Fruit fly (Drosophila melanogaster) whole organism, embryonic: ENCODE measurements around the gene snk.

Experiments
- Atf-2 ChIP-seq: fragments of 200-800 bp; sonication (Bioruptor generic); optimal IDR thresholded peaks from 2 replicates; lab custom pipeline; 2016; ENCODE audit warnings: missing biosample characterization, missing genetic modification characterization
- B-H1 ChIP-seq: fragments of 200-800 bp; sonication (Bioruptor generic); IDR thresholded peaks from 3 replicates; pipeline ENCODE4 v1.3.6; 2022; ENCODE audit warnings: missing biosample characterization, missing genetic modification characterization
- C15 ChIP-seq: fragments of 200-800 bp; sonication (Bioruptor generic); IDR thresholded peaks from 3 replicates; pipeline ENCODE4 v1.3.6; 2022; ENCODE audit warnings: missing biosample characterization, missing genetic modification characterization
- CG1024 ChIP-seq: fragments of 200-800 bp; sonication (Bioruptor generic); IDR thresholded peaks from 2 replicates; pipeline ENCODE4 v1.3.6; 2022; ENCODE audit warnings: missing biosample characterization, missing genetic modification characterization
- CG10959 ChIP-seq: fragments of 200-800 bp; sonication (Bioruptor generic); IDR thresholded peaks from 2 replicates; pipeline ENCODE4 v1.3.6; 2022; ENCODE audit warnings: missing biosample characterization, missing genetic modification characterization
- CG11093 ChIP-seq: fragments of 200-800 bp; sonication (Bioruptor generic); IDR thresholded peaks from 3 replicates; pipeline ENCODE4 v1.3.6; 2022; ENCODE audit warnings: missing biosample characterization, missing genetic modification characterization
- CG12299 ChIP-seq: fragments of 200-800 bp; sonication (Bioruptor generic); optimal IDR thresholded peaks from 2 replicates; lab custom pipeline; 2018; ENCODE audit warnings: missing biosample characterization, mild to moderate bottlenecking, missing genetic modification characterization
- CG12659 ChIP-seq: fragments of 200-800 bp; sonication (Bioruptor generic); optimal IDR thresholded peaks from 3 replicates; lab custom pipeline; 2017; ENCODE audit warnings: mild to moderate bottlenecking, missing biosample characterization, missing genetic modification reagents, missing genetic modification characterization
- CG15011 ChIP-seq: fragments of 200-800 bp; sonication (Bioruptor generic); optimal IDR thresholded peaks from 3 replicates; lab custom pipeline; 2018; ENCODE audit warnings: missing biosample characterization, mild to moderate bottlenecking, missing genetic modification characterization
- CG15269 ChIP-seq: fragments of 200-800 bp; sonication (Bioruptor generic); optimal IDR thresholded peaks from 2 replicates; lab custom pipeline; 2018; ENCODE audit warnings: missing biosample characterization, mild to moderate bottlenecking, missing genetic modification characterization, moderate library complexity
- CG1602 ChIP-seq: fragments of 200-800 bp; sonication (Bioruptor generic); optimal IDR thresholded peaks from 3 replicates; lab custom pipeline; 2016; ENCODE audit warnings: missing biosample characterization, missing genetic modification characterization
- CG16813 ChIP-seq: fragments of 200-800 bp; sonication (Bioruptor generic); IDR thresholded peaks from 3 replicates; pipeline ENCODE4 v1.3.6; 2022; ENCODE audit warnings: missing biosample characterization, missing genetic modification characterization; ENCODE audit not compliant: partially characterized antibody
- CG17359 ChIP-seq: fragments of 200-800 bp; sonication (Bioruptor generic); optimal IDR thresholded peaks from 3 replicates; lab custom pipeline; 2018; ENCODE audit warnings: missing biosample characterization, mild to moderate bottlenecking, missing genetic modification characterization, moderate library complexity
- CG17912 ChIP-seq: fragments of 200-800 bp; sonication (Bioruptor generic); optimal IDR thresholded peaks from 2 replicates; lab custom pipeline; 2018; ENCODE audit warnings: missing biosample characterization, mild to moderate bottlenecking, missing genetic modification characterization
- CG2202 ChIP-seq: fragments of 200-800 bp; sonication (Bioruptor generic); optimal IDR thresholded peaks from 2 replicates; lab custom pipeline; 2018; ENCODE audit warnings: missing biosample characterization, mild to moderate bottlenecking, missing genetic modification characterization
- CG2712 ChIP-seq: fragments of 200-800 bp; optimal IDR thresholded peaks from 3 replicates; lab custom pipeline; 2019; ENCODE audit warnings: missing biosample characterization, mild to moderate bottlenecking, missing genetic modification characterization, moderate library complexity
- CG30020 ChIP-seq: fragments of 200-800 bp; optimal IDR thresholded peaks from 2 replicates; lab custom pipeline; 2019; ENCODE audit warnings: missing biosample characterization, mild to moderate bottlenecking, missing genetic modification characterization, moderate library complexity
- CG3995 ChIP-seq: fragments of 200-800 bp; sonication (Bioruptor generic); optimal IDR thresholded peaks from 3 replicates; lab custom pipeline; 2016; ENCODE audit warnings: missing biosample characterization, missing genetic modification characterization
- CG6654 ChIP-seq: fragments of 200-800 bp; sonication (Bioruptor generic); optimal IDR thresholded peaks from 2 replicates; lab custom pipeline; 2017; ENCODE audit warnings: missing biosample characterization, mild to moderate bottlenecking, missing genetic modification characterization
- CG6765 ChIP-seq: fragments of 200-800 bp; sonication (Bioruptor generic); optimal IDR thresholded peaks from 3 replicates; lab custom pipeline; 2017; ENCODE audit warnings: missing biosample characterization, mild to moderate bottlenecking, missing genetic modification characterization
- CG6854 ChIP-seq: fragments of 200-800 bp; sonication (Bioruptor generic); optimal IDR thresholded peaks from 3 replicates; lab custom pipeline; 2017; ENCODE audit warnings: missing biosample characterization, mild to moderate bottlenecking, missing genetic modification characterization
- CG7556 ChIP-seq: fragments of 200-800 bp; sonication (Bioruptor generic); optimal IDR thresholded peaks from 2 replicates; lab custom pipeline; 2017; ENCODE audit warnings: missing biosample characterization, mild to moderate bottlenecking, missing genetic modification characterization
- CG7745 ChIP-seq: fragments of 200-800 bp; sonication (Bioruptor generic); optimal IDR thresholded peaks from 2 replicates; lab custom pipeline; 2018; ENCODE audit warnings: missing biosample characterization, mild to moderate bottlenecking, missing genetic modification characterization, moderate library complexity
- CG7928 ChIP-seq: fragments of 200-800 bp; sonication (Bioruptor generic); optimal IDR thresholded peaks from 2 replicates; lab custom pipeline; 2017; ENCODE audit warnings: missing biosample characterization, mild to moderate bottlenecking, missing genetic modification characterization
- CG9727 ChIP-seq: fragments of 200-800 bp; sonication (Bioruptor generic); optimal IDR thresholded peaks from 3 replicates; lab custom pipeline; 2017; ENCODE audit warnings: missing biosample characterization, mild to moderate bottlenecking, missing genetic modification characterization
- CG9932 ChIP-seq: fragments of 200-800 bp; sonication (Bioruptor generic); IDR thresholded peaks from 2 replicates; pipeline ENCODE4 v1.3.6; 2022; ENCODE audit warnings: missing biosample characterization, missing genetic modification characterization
- CTCF ChIP-seq: fragments of 200-800 bp; sonication (Bioruptor generic); optimal IDR thresholded peaks from 2 replicates; lab custom pipeline; 2017; ENCODE audit warnings: missing biosample characterization, mild to moderate bottlenecking, missing genetic modification characterization, moderate library complexity
- Camta ChIP-seq: fragments of 200-800 bp; sonication (Bioruptor generic); optimal IDR thresholded peaks from 2 replicates; lab custom pipeline; 2016; ENCODE audit warnings: missing biosample characterization, missing genetic modification characterization
- Dref ChIP-seq: fragments of 200-800 bp; sonication (Bioruptor generic); IDR thresholded peaks from 2 replicates; pipeline ENCODE4 v1.3.6; 2022; ENCODE audit warnings: missing biosample characterization, missing genetic modification characterization
- Drgx ChIP-seq: fragments of 200-800 bp; sonication (Bioruptor generic); IDR thresholded peaks from 2 replicates; pipeline ENCODE4 v1.3.6; 2022; ENCODE audit warnings: missing biosample characterization, missing genetic modification characterization
- Elba2 ChIP-seq: fragments of 200-800 bp; sonication (Bioruptor generic); optimal IDR thresholded peaks from 3 replicates; lab custom pipeline; 2016; ENCODE audit warnings: missing biosample characterization, missing genetic modification characterization
- HmgZ ChIP-seq: fragments of 200-800 bp; sonication (Bioruptor generic); optimal IDR thresholded peaks from 2 replicates; lab custom pipeline; 2018; ENCODE audit warnings: missing biosample characterization, mild to moderate bottlenecking, missing genetic modification characterization
- Hmr ChIP-seq: fragments of 200-800 bp; sonication (Bioruptor generic); optimal IDR thresholded peaks from 3 replicates; lab custom pipeline; 2017; ENCODE audit warnings: mild to moderate bottlenecking, missing biosample characterization, missing genetic modification reagents, missing genetic modification characterization
- Hr3 ChIP-seq: fragments of 200-800 bp; sonication (Bioruptor generic); optimal IDR thresholded peaks from 3 replicates; lab custom pipeline; 2016; ENCODE audit warnings: missing biosample characterization, missing genetic modification characterization
- MBD-R2 ChIP-seq: fragments of 200-800 bp; sonication (Bioruptor generic); IDR thresholded peaks from 2 replicates; pipeline ENCODE4 v1.3.6; 2022; ENCODE audit warnings: missing biosample characterization, missing genetic modification characterization
- Meics ChIP-seq: fragments of 200-800 bp; sonication (Bioruptor generic); optimal IDR thresholded peaks from 2 replicates; lab custom pipeline; 2017; ENCODE audit warnings: missing biosample characterization, mild to moderate bottlenecking, missing genetic modification characterization
- br ChIP-seq: fragments of >200 bp; optimal IDR thresholded peaks from 2 replicates; lab custom pipeline; 2017
- cg ChIP-seq: fragments of 200-800 bp; sonication (Bioruptor generic); optimal IDR thresholded peaks from 3 replicates; lab custom pipeline; 2019; ENCODE audit warnings: missing biosample characterization, mild to moderate bottlenecking, missing genetic modification characterization, moderate library complexity
- chm ChIP-seq: fragments of 200-800 bp; sonication (Bioruptor generic); IDR thresholded peaks from 2 replicates; pipeline ENCODE4 v1.3.6; 2022; ENCODE audit warnings: missing biosample characterization, missing genetic modification characterization
- croc ChIP-seq: fragments of 200-800 bp; sonication (Bioruptor generic); conservative IDR thresholded peaks from 3 replicates; pipeline ENCODE4 v1.3.6; 2022; ENCODE audit warnings: missing biosample characterization, missing genetic modification characterization
- gro ChIP-seq: fragments of 200-800 bp; sonication (Bioruptor generic); optimal IDR thresholded peaks from 2 replicates; lab custom pipeline; 2016; ENCODE audit warnings: missing biosample characterization, missing genetic modification characterization
- hkb ChIP-seq, 2 experiments: fragments of 200-800 bp in 1 of 2; fragments of >200 bp in 1 of 2; sonication (Bioruptor generic) in 1 of 2; IDR thresholded peaks in 1 of 2; optimal IDR thresholded peaks in 1 of 2; 2 replicates each; pipeline versions ENCODE4 v1.3.6 to Lab custom; 2017 to 2022; ENCODE audit warnings: missing biosample characterization in 1 of 2, missing genetic modification characterization in 1 of 2
- mam ChIP-seq: fragments of 200-800 bp; sonication (Bioruptor generic); optimal IDR thresholded peaks from 3 replicates; lab custom pipeline; 2016; ENCODE audit warnings: missing biosample characterization, missing genetic modification characterization
- nau ChIP-seq: fragments of 200-800 bp; sonication (Bioruptor generic); optimal IDR thresholded peaks from 3 replicates; lab custom pipeline; 2017; ENCODE audit warnings: missing biosample characterization, mild to moderate bottlenecking, missing genetic modification characterization, missing genetic modification reagents
- odd ChIP-seq: fragments of 200-800 bp; sonication (Bioruptor generic); optimal IDR thresholded peaks from 2 replicates; lab custom pipeline; 2017; ENCODE audit warnings: missing biosample characterization, mild to moderate bottlenecking, missing genetic modification characterization
- otp ChIP-seq: fragments of 200-800 bp; sonication (Bioruptor generic); IDR thresholded peaks from 3 replicates; pipeline ENCODE4, ENCODE4 v1.3.6; 2022; ENCODE audit warnings: missing biosample characterization, missing genetic modification characterization
- shn ChIP-seq: fragments of 200-800 bp; sonication (Bioruptor generic); optimal IDR thresholded peaks from 3 replicates; lab custom pipeline; 2016; ENCODE audit warnings: missing biosample characterization, missing genetic modification characterization
- so ChIP-seq: fragments of 200-800 bp; sonication (Bioruptor generic); IDR thresholded peaks from 3 replicates; pipeline ENCODE4 v1.3.6; 2022; ENCODE audit warnings: missing biosample characterization, missing genetic modification characterization
- toy ChIP-seq: fragments of 200-800 bp; sonication (Bioruptor generic); IDR thresholded peaks from 2 replicates; pipeline ENCODE4 v1.3.6; 2022; ENCODE audit warnings: missing biosample characterization, missing genetic modification characterization
- twi ChIP-seq: fragments of 200-800 bp; optimal IDR thresholded peaks from 2 replicates; lab custom pipeline; 2019; ENCODE audit warnings: missing biosample characterization, mild to moderate bottlenecking, missing genetic modification characterization, moderate library complexity
- zen ChIP-seq: fragments of 200-800 bp; sonication (Bioruptor generic); optimal IDR thresholded peaks from 3 replicates; lab custom pipeline; 2018; ENCODE audit warnings: missing biosample characterization, mild to moderate bottlenecking, missing genetic modification characterization, moderate library complexity

snk gene

DNA sequence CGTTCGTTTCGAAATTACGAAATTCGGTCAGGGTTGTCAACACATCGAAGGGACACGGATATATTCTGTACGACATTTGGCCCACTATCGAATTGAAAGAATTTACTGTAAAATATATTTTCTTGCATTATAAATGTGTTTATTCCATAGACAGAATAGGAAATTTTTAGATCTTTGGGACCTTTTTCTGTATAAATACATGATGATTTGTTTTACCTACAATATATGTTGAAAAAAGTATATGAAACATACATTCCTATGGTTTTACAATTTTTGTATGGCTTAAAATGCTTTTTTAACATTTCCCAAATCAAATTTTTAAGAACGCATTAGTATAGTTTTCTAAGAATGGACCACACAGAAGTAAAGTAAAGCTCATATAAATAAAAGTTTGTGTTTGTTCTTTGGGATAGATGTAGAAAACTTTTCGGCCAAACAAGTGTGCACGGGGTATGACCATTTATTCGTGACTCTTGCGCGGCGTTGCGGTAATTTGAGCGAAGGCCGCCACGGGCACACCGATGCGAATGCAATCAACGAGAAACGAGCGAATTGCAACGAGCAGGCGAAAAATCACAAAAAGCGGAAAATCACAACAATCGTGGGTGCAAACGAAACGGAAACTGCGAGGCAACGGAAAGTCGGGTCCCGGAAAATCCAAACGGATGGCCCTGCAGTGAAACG is 44.9 kb downstream of the snk start, which contains the start of the genes CG17327, CG44194 and CG7518 (continued):
- TF ChIP-seq otp (GFP tag; lab: Robert Waterston, UW) (no peak), CG6854 (GFP tag; lab: Kevin White, UChicago) (no peak), CG30020 (peak; percentile 85), cg (GFP tag; lab: Kevin White, UChicago) (no peak), CG7556 (GFP tag; lab: Kevin White, UChicago) (no peak), so (GFP tag; lab: Robert Waterston, UW) (no peak), nau (GFP tag; lab: Kevin White, UChicago) (no peak), CG16813 (peak; percentile 33; the same call in 1 of the 3 replicates), CG11093 (GFP tag; lab: Robert Waterston, UW) (no peak), shn (no peak), CG6765 (no peak), CG17912 (GFP tag; lab: Kevin White, UChicago) (no peak), CG9727 (peak; percentile 32), CG12659 (GFP tag; lab: Kevin White, UChicago) (peak; percentile 70), Hmr (GFP tag; lab: Kevin White, UChicago) (no peak), CG2202 (tag; lab: Kevin White, UChicago) (no peak), gro (GFP tag; lab: Kevin White, UChicago) (no peak), C15 (GFP tag; lab: Robert Waterston, UW) (no peak), CG1024 (GFP tag; lab: Robert Waterston, UW) (peak; percentile 53; the same call in 1 of the 2 replicates), CG9932 (peak; percentile 40; the same call in 1 of the 2 replicates), HmgZ (peak; percentile 2), CG7745 (tag; lab: Kevin White, UChicago) (no peak), CG10959 (GFP tag; lab: Robert Waterston, UW) (no peak), MBD-R2 (peak; percentile 59), zen (tag; lab: Kevin White, UChicago) (no peak), br (lab: Kevin White, UChicago) (no peak), Drgx (GFP tag; lab: Robert Waterston, UW) (no peak), CTCF (GFP tag; lab: Kevin White, UChicago) (peak; percentile 42), CG2712 (tag; lab: Kevin White, UChicago) (no peak), Hr3 (peak; percentile 53), CG1602 (GFP tag; lab: Kevin White, UChicago) (peak; percentile 11), CG12299 (no peak), Dref (GFP tag; lab: Robert Waterston, UW) (peak; percentile 43), Elba2 (GFP tag; lab: Kevin White, UChicago) (no peak), Atf-2 (GFP tag; lab: Kevin White, UChicago) (no peak), odd (no peak), Meics (GFP tag; lab: Kevin White, UChicago) (no peak), twi (tag; lab: Kevin White, UChicago) (no peak), hkb (optimal IDR thresholded peaks at IDR 0.05; lab: Kevin White, UChicago) (no peak), hkb (GFP tag; IDR thresholded peaks at IDR 0.05; lab: Robert Waterston, UW) (no peak), B-H1 (no peak), mam (GFP tag; lab: Kevin White, UChicago) (peak; percentile 27), CG15269 (tag; lab: Kevin White, UChicago) (no peak), CG7928 (no peak), CG17359 (tag; lab: Kevin White, UChicago) (no peak), Camta (GFP tag; lab: Kevin White, UChicago) (peak; percentile 40), CG6654 (no peak), CG15011 (GFP tag; lab: Kevin White, UChicago) (no peak), CG3995 (peak; percentile 83), toy (GFP tag; lab: Robert Waterston, UW) (no peak), chm (GFP tag; lab: Robert Waterston, UW) (no peak), croc (GFP tag; lab: Robert Waterston, UW) (no peak)
